Fruit fly (Drosophila melanogaster) whole organism: ENCODE results near the gene CG44013.

Source experiments
- CG8478 ChIP-seq: fragments of >200 bp; optimal IDR thresholded peaks from 2 replicates; lab custom pipeline; 2018; ENCODE audit warnings: inconsistent platforms
- Dll ChIP-seq: fragments of >200 bp; optimal IDR thresholded peaks from 2 replicates; lab custom pipeline; 2017
- pan ChIP-seq: fragments of >200 bp; optimal IDR thresholded peaks from 2 replicates; lab custom pipeline; 2017
- usp ChIP-seq: fragments of >200 bp; optimal IDR thresholded peaks from 2 replicates; lab custom pipeline; 2017; ENCODE audit warnings: missing biosample characterization, missing genetic modification characterization, mixed read lengths

- TF ChIP-seq Dll (lab: Kevin White, UChicago) (no peak), usp (GFP tag; lab: Kevin White, UChicago) (no peak), pan (lab: Kevin White, UChicago) (no peak), CG8478 (lab: Kevin White, UChicago) (no peak)
Measured at dm6 chr3R:15557308-15557707, 47.6 kb upstream of the CG44013 start.
